Fruit fly (Drosophila melanogaster): ENCODE results near the gene CG42831.
A peak's percentile ranks its signal among the peaks of the same experiment; 100 is the strongest.

The CG42831 gene

dm6 chr3L:10837869-10838783 lies 23.5 kb downstream of the CG42831 start (continued):
- TF ChIP-seq mirr (GFP tag; optimal IDR thresholded peaks at IDR 0.05) (no peak), ro (GFP tag; IDR thresholded peaks at IDR 0.05) (no peak), CG10321 (GFP tag; IDR thresholded peaks at IDR 0.05) (peak; percentile 50; the same call in 1 of the 2 replicates), CG9609 (GFP tag; optimal IDR thresholded peaks at IDR 0.05) (peak; percentile 41), CG6791 (GFP tag; IDR thresholded peaks at IDR 0.05; ENCODE audit: partially characterized antibody) (no peak), bsh (GFP tag; optimal IDR thresholded peaks at IDR 0.05) (peak; percentile 4 to 77), Vsx1 (GFP tag; optimal IDR thresholded peaks at IDR 0.05) (no peak), nom (GFP tag; optimal IDR thresholded peaks at IDR 0.05) (peak; percentile 7), CG14014 (GFP tag; IDR thresholded peaks at IDR 0.05) (peak; percentile 67; the same call in 1 of the 2 replicates), mld (GFP tag; IDR thresholded peaks at IDR 0.05; ENCODE audit: partially characterized antibody) (no peak), CG3407 (GFP tag; optimal IDR thresholded peaks at IDR 0.05) (no peak), Dip3 (GFP tag; optimal IDR thresholded peaks at IDR 0.05) (peak; percentile 18), bcd (GFP tag; optimal IDR thresholded peaks at IDR 0.05) (peak; percentile 48), BtbVII (GFP tag; optimal IDR thresholded peaks at IDR 0.05) (peak; percentile 32), CG10147 (GFP tag; optimal IDR thresholded peaks at IDR 0.05) (peak; percentile 45), CG5953 (GFP tag; IDR thresholded peaks at IDR 0.05) (0 out of 2 replicates have a peak, but pooled peaks have one; percentile 54), CG9817 (tag; optimal IDR thresholded peaks at IDR 0.05) (peak; percentile 43), lmd (GFP tag; IDR thresholded peaks at IDR 0.05) (peak; percentile 55), Eip74EF (GFP tag; optimal IDR thresholded peaks at IDR 0.05) (peak in 1 of 2 experiments; percentile 18), repo (GFP tag; optimal IDR thresholded peaks at IDR 0.05) (peak; percentile 37), usp (GFP tag; optimal IDR thresholded peaks at IDR 0.05) (no peak), CG14050 (GFP tag; IDR thresholded peaks at IDR 0.05) (peak; percentile 71; the same call in 2 of the 3 replicates), CG11247 (GFP tag; IDR thresholded peaks at IDR 0.05) (peak; percentile 16; the same call in 1 of the 2 replicates), sens-2 (GFP tag; IDR thresholded peaks at IDR 0.05) (peak; percentile 37), CG18476 (GFP tag; optimal IDR thresholded peaks at IDR 0.05) (peak; percentile 18), CG13287 (GFP tag; IDR thresholded peaks at IDR 0.05; ENCODE audit: partially characterized antibody) (no peak), tio (GFP tag; optimal IDR thresholded peaks at IDR 0.05) (peak; percentile 70), tap (tag; optimal IDR thresholded peaks at IDR 0.05) (peak; percentile 60), mam (GFP tag; optimal IDR thresholded peaks at IDR 0.05) (peak; percentile 49), bab2 (GFP tag; optimal IDR thresholded peaks at IDR 0.05) (peak; percentile 69), Mad (GFP tag; optimal IDR thresholded peaks at IDR 0.05) (peak; percentile 56), kay (GFP tag; optimal IDR thresholded peaks at IDR 0.05) (peak; percentile 17), fru (optimal IDR thresholded peaks at IDR 0.05) (no peak), peb (GFP tag; IDR thresholded peaks at IDR 0.05) (0 out of 2 replicates have a peak, but pooled peaks have one; percentile 36), C15 (GFP tag; IDR thresholded peaks at IDR 0.05) (no peak), gfzf (GFP tag; optimal IDR thresholded peaks at IDR 0.05) (no peak), CG6689 (GFP tag; IDR thresholded peaks at IDR 0.05) (peak; percentile 68), psq (GFP tag; optimal IDR thresholded peaks at IDR 0.05) (peak; percentile 37), Doc3 (GFP tag; IDR thresholded peaks at IDR 0.05; ENCODE audit: partially characterized antibody) (no peak), yki (optimal IDR thresholded peaks at IDR 0.05) (no peak), CG10543 (GFP tag; optimal IDR thresholded peaks at IDR 0.05) (peak; percentile 16), Tbp (GFP tag; optimal IDR thresholded peaks at IDR 0.05) (no peak), Sin3A (optimal IDR thresholded peaks at IDR 0.05) (no peak), CG1529 (GFP tag; optimal IDR thresholded peaks at IDR 0.05) (no peak), az2 (GFP tag; optimal IDR thresholded peaks at IDR 0.05) (peak; percentile 66), Xrp1 (GFP tag; IDR thresholded peaks at IDR 0.05) (peak; percentile 72; the same call in 1 of the 2 replicates), NFAT (GFP tag; IDR thresholded peaks at IDR 0.05) (no peak; the same call in 1 of the 2 replicates), CG8388 (GFP tag; optimal IDR thresholded peaks at IDR 0.05) (peak; percentile 52), ac (GFP tag; optimal IDR thresholded peaks at IDR 0.05) (no peak)

Data from whole organism, embryonic.